Fruit fly (Drosophila melanogaster): Measurements from ENCODE around the gene CG42526.

The CG42526 gene

dm6 chr3L:9460775-9461491 lies 25.7 kb upstream of the CG42526 start, which contains the start of the genes CG3434 and CG44838 (continued):
- TF ChIP-seq Aef1 (GFP tag; IDR thresholded peaks at IDR 0.05), result peak; percentile 57
- TF ChIP-seq Atf3 (GFP tag; optimal IDR thresholded peaks at IDR 0.05), result peak; percentile 73
- TF ChIP-seq amos (GFP tag; IDR thresholded peaks at IDR 0.05; ENCODE audit: partially characterized antibody), result no peak; the same call in 1 of the 2 replicates
- peak; percentile 45; the same call in 1 of the 2 replicates for TF ChIP-seq dati (GFP tag; IDR thresholded peaks at IDR 0.05)
- TF ChIP-seq CG6175 (GFP tag; IDR thresholded peaks at IDR 0.05), result peak; percentile 44; the same call in 1 of the 3 replicates
- peak; percentile 77; the same call in 2 of the 3 replicates for TF ChIP-seq Dbx (GFP tag; IDR thresholded peaks at IDR 0.05)
- TF ChIP-seq CG2120 (GFP tag; optimal IDR thresholded peaks at IDR 0.05), result peak; percentile 90
- peak; percentile 77; the same call in 1 of the 4 replicates for TF ChIP-seq chinmo (GFP tag; IDR thresholded peaks at IDR 0.05; ENCODE audit: partially characterized antibody)
- TF ChIP-seq CG4617 (GFP tag; optimal IDR thresholded peaks at IDR 0.05; ENCODE audit: borderline replicate concordance), result peak; percentile 81
- TF ChIP-seq CG14441 (GFP tag; IDR thresholded peaks at IDR 0.05), result peak; percentile 76
- peak; percentile 62; the same call in 1 of the 2 replicates for TF ChIP-seq CG11085 (GFP tag; IDR thresholded peaks at IDR 0.05)
- peak; percentile 35; the same call in 1 of the 2 replicates for TF ChIP-seq ap (GFP tag; IDR thresholded peaks at IDR 0.05)
- TF ChIP-seq Sox100B (GFP tag; optimal IDR thresholded peaks at IDR 0.05), result peak; percentile 71
- TF ChIP-seq Neu2 (GFP tag; optimal IDR thresholded peaks at IDR 0.05; ENCODE audit: borderline replicate concordance), result peak; percentile 56
- no peak for TF ChIP-seq prd (optimal IDR thresholded peaks at IDR 0.05)
- peak; percentile 86 for TF ChIP-seq prd (GFP tag; IDR thresholded peaks at IDR 0.05)
- TF ChIP-seq Ets65A (GFP tag), result peak; percentile 96
- TF ChIP-seq Optix (GFP tag; IDR thresholded peaks at IDR 0.05), result peak; percentile 59; the same call in 2 of the 3 replicates
- TF ChIP-seq cad (GFP tag; optimal IDR thresholded peaks at IDR 0.05), result peak; percentile 15
- TF ChIP-seq btn (GFP tag; optimal IDR thresholded peaks at IDR 0.05), result peak; percentile 25
- no peak for TF ChIP-seq gsb (GFP tag; IDR thresholded peaks at IDR 0.05)
- 0 out of 3 replicates have a peak, but pooled peaks have one; percentile 27 for TF ChIP-seq CG16813 (GFP tag; IDR thresholded peaks at IDR 0.05; ENCODE audit: partially characterized antibody)
- TF ChIP-seq Hey (tag; optimal IDR thresholded peaks at IDR 0.05), result peak; percentile 9
- peak; percentile 48 for TF ChIP-seq pzg (GFP tag; optimal IDR thresholded peaks at IDR 0.05)
- no peak for TF ChIP-seq schlank (tag; optimal IDR thresholded peaks at IDR 0.05)
- TF ChIP-seq CG4404 (GFP tag; IDR thresholded peaks at IDR 0.05), result peak; percentile 75
- peak; percentile 36 for TF ChIP-seq tap (tag; optimal IDR thresholded peaks at IDR 0.05)
- TF ChIP-seq unpg (GFP tag; optimal IDR thresholded peaks at IDR 0.05), result peak; percentile 78
- peak; percentile 74 to 84 for TF ChIP-seq dpn (GFP tag; optimal IDR thresholded peaks at IDR 0.05)
- TF ChIP-seq sqz (GFP tag; optimal IDR thresholded peaks at IDR 0.05), result peak; percentile 65
- peak; percentile 78 for TF ChIP-seq stc (GFP tag; IDR thresholded peaks at IDR 0.05)
- TF ChIP-seq en (GFP tag; optimal IDR thresholded peaks at IDR 0.05), result no peak
- peak; percentile 58 for TF ChIP-seq CG18011 (GFP tag; optimal IDR thresholded peaks at IDR 0.05)
- peak; percentile 68 for TF ChIP-seq fd3F (GFP tag; optimal IDR thresholded peaks at IDR 0.05)
- peak; percentile 81 for TF ChIP-seq PHDP (tag; optimal IDR thresholded peaks at IDR 0.05)
- no peak for TF ChIP-seq CG4707 (GFP tag; optimal IDR thresholded peaks at IDR 0.05)
- no peak for TF ChIP-seq ro (GFP tag; IDR thresholded peaks at IDR 0.05)
- TF ChIP-seq CG10462 (GFP tag; optimal IDR thresholded peaks at IDR 0.05), result peak; percentile 73
- no peak for TF ChIP-seq CG42726 (GFP tag; IDR thresholded peaks at IDR 0.05; ENCODE audit: partially characterized antibody)
- TF ChIP-seq otp (GFP tag; IDR thresholded peaks at IDR 0.05), result peak; percentile 72; the same call in 2 of the 3 replicates
- peak; percentile 29 for TF ChIP-seq CG3995 (GFP tag; optimal IDR thresholded peaks at IDR 0.05)
- TF ChIP-seq Hmx (GFP tag; optimal IDR thresholded peaks at IDR 0.05), result peak; percentile 26
- TF ChIP-seq Sox102F (GFP tag; optimal IDR thresholded peaks at IDR 0.05), result peak; percentile 79
- TF ChIP-seq CG1024 (GFP tag; IDR thresholded peaks at IDR 0.05), result 0 out of 2 replicates have a peak, but pooled peaks have one; percentile 38
- peak; percentile 29 for TF ChIP-seq sima (GFP tag; optimal IDR thresholded peaks at IDR 0.05)
- peak; percentile 73 for TF ChIP-seq pum (GFP tag; optimal IDR thresholded peaks at IDR 0.05)
- peak; percentile 76 for TF ChIP-seq CG2199 (GFP tag; IDR thresholded peaks at IDR 0.05)
- peak; percentile 87 for TF ChIP-seq CG9932 (GFP tag; IDR thresholded peaks at IDR 0.05)
- peak; percentile 74 for TF ChIP-seq CG4820 (GFP tag; optimal IDR thresholded peaks at IDR 0.05)
